Worm (Caenorhabditis elegans): ENCODE results near the gene spon-1.

Gene spon-1

ce11 chrII:7122661-7123418, 6.5 kb downstream of the spon-1 start, which contains the start of gene F10E7.11:
Gene F10E7.11, minus strand, starts transcription at chrII:7122892.
- TF ChIP-seq nhr-25 (tag; optimal IDR thresholded peaks at IDR 0.05): no peak
- TF ChIP-seq C34F6.9 (tag; optimal IDR thresholded peaks at IDR 0.05): peak; percentile 20
- TF ChIP-seq unc-55 (GFP tag; optimal IDR thresholded peaks at IDR 0.05): peak; percentile 69
- TF ChIP-seq fos-1 (tag; optimal IDR thresholded peaks at IDR 0.05): no peak
- peak; percentile 82 for TF ChIP-seq sma-9 (GFP tag; optimal IDR thresholded peaks at IDR 0.05)
- TF ChIP-seq sma-9 (tag; optimal IDR thresholded peaks at IDR 0.05): no peak
- TF ChIP-seq lsy-2 (tag; optimal IDR thresholded peaks at IDR 0.05): peak in 1 of 2 experiments; percentile 55
- TF ChIP-seq F13H6.1 (tag; optimal IDR thresholded peaks at IDR 0.05): peak; percentile 8

ce11 chrII:7126457-7126856, 10.1 kb downstream of the spon-1 start, which contains the start of gene F10E7.1:
Gene F10E7.1, plus strand, starts transcription at chrII:7126757.
- TF ChIP-seq nhr-11 (tag; optimal IDR thresholded peaks at IDR 0.05) (no peak), sma-9 (GFP tag; optimal IDR thresholded peaks at IDR 0.05) (no peak), sma-9 (tag; optimal IDR thresholded peaks at IDR 0.05) (no peak), mab-5 (tag; optimal IDR thresholded peaks at IDR 0.05) (no peak), elt-1 (tag; optimal IDR thresholded peaks at IDR 0.05) (no peak), C34F6.9 (tag; optimal IDR thresholded peaks at IDR 0.05) (no peak), crh-2 (tag; optimal IDR thresholded peaks at IDR 0.05) (no peak), blmp-1 (tag; optimal IDR thresholded peaks at IDR 0.05; ENCODE audit: insufficient read depth) (no peak), nhr-21 (tag; optimal IDR thresholded peaks at IDR 0.05) (no peak), F13H6.1 (tag; optimal IDR thresholded peaks at IDR 0.05) (no peak), ceh-16 (tag; optimal IDR thresholded peaks at IDR 0.05) (no peak)

DNA sequence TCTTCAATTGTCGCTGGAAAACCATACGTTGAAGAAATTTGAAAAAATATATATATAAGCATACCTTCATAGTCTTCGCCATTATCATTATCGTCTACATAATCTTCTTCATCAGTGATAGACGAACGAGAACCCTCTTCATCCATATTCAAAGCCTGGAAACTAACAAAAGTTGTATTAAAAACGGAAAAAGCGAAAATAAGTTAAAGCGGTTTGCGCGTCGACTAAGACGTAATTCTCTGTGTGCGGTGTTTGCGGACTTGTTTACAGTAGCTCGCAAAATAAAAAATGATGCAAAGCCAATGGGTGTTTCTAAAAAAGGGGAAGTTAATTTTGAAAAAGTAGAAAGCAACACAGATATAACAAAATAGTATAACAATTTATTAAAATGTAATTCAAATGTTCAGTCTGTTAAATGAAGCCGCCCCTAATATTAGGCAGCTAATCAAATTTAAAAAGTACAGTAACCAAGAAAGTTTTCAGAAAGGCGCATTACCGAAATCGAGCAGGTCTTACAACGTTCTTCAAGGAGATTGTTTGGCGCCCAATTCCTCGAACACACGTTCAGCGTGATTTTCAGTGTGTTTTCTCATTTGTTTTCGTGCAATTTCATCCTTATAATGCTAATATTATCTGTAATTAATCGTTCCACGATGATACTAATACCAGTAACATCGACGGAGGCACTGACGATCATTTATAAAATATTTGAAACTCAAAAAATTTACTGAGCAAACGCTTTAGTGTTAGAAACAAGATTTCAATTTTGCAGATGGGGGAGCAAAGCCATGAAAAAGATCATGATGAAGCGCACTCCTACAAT, 15.7 kb downstream of the spon-1 start, which contains the start of the genes T07F8.4 and gld-3:
Gene T07F8.4 (minus strand): TSS at position 162 of the 823 bp plus-strand sequence.
Gene gld-3 (plus strand): TSS at position 773 of the 823 bp plus-strand sequence.
- TF ChIP-seq nhr-129 (tag; optimal IDR thresholded peaks at IDR 0.05) (peak; percentile 76), ZK546.5 (tag; optimal IDR thresholded peaks at IDR 0.05) (no peak), skn-1 (tag; optimal IDR thresholded peaks at IDR 0.05) (no peak), sma-9 (GFP tag; optimal IDR thresholded peaks at IDR 0.05) (no peak), sma-9 (tag; optimal IDR thresholded peaks at IDR 0.05) (no peak), lin-11 (tag; optimal IDR thresholded peaks at IDR 0.05) (no peak), fos-1 (tag; optimal IDR thresholded peaks at IDR 0.05) (peak; percentile 33), C34F6.9 (tag; optimal IDR thresholded peaks at IDR 0.05) (peak; percentile 56), ama-1 (optimal IDR thresholded peaks at IDR 0.05) (no peak), nhr-10 (tag; optimal IDR thresholded peaks at IDR 0.05) (no peak), elt-3 (tag; optimal IDR thresholded peaks at IDR 0.05) (no peak), alr-1 (tag; optimal IDR thresholded peaks at IDR 0.05) (no peak), snpc-4 (tag; optimal IDR thresholded peaks at IDR 0.05) (no peak), nhr-6 (tag; optimal IDR thresholded peaks at IDR 0.05) (no peak), aly-2 (tag; optimal IDR thresholded peaks at IDR 0.05) (no peak), crh-2 (tag; optimal IDR thresholded peaks at IDR 0.05) (peak; percentile 12), nhr-237 (tag; optimal IDR thresholded peaks at IDR 0.05) (no peak), gmeb-1 (tag; optimal IDR thresholded peaks at IDR 0.05) (no peak), lsy-2 (tag; optimal IDR thresholded peaks at IDR 0.05) (peak; percentile 41 to 96), mab-5 (tag; optimal IDR thresholded peaks at IDR 0.05) (no peak), nhr-77 (tag; optimal IDR thresholded peaks at IDR 0.05) (no peak), nhr-21 (tag; optimal IDR thresholded peaks at IDR 0.05) (no peak)

DNA sequence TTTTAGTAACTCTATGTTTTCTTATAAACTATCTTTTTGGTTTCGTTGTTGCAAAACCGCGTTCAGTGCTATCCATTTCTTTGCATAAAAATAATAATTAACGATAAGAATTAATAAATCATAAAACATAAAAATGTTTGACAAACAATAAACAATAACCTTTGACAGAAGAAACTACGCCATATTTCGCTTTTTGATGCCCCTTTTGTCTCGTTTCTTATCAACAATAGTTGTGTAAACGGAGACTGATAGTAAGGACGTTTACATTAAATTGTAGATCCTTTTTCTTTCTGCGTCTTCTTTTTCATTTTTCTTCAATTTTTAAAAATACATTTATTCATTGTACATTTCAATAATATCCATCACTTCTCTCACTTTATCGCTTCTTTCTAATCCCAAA, 22.7 kb downstream of the spon-1 start:
- TF ChIP-seq blmp-1 (tag; optimal IDR thresholded peaks at IDR 0.05; ENCODE audit: insufficient read depth) (no peak), sma-9 (GFP tag; optimal IDR thresholded peaks at IDR 0.05) (peak; percentile 54), sma-9 (tag; optimal IDR thresholded peaks at IDR 0.05) (no peak), fos-1 (tag; optimal IDR thresholded peaks at IDR 0.05) (peak; percentile 67)

DNA sequence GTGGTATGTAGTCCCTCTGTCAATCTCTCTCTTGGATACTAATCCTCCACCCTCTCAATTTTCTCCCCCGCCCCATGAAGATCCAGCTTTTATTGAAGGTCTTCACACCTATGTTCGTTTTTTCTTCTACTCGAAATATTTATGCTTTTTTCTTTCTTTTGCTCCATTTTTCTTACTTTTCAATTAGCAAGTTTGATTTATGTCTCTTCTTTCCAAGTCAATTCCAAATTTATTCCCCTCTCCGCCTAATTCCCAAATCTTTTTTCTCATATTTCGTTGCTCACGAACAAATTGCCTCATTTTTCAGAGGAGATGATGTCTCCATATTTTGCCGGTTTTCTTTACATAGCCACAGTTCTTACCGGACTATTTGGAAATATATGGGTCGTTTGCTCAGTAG, 27.9 kb downstream of the spon-1 start, which contains the start of gene npr-31:
Gene npr-31 (plus strand): TSS at position 301 of the 400 bp plus-strand sequence.
- TF ChIP-seq F13H6.1 (tag; optimal IDR thresholded peaks at IDR 0.05): no peak
- no peak for TF ChIP-seq sem-4 (tag; optimal IDR thresholded peaks at IDR 0.05)
- no peak for TF ChIP-seq nhr-6 (tag; optimal IDR thresholded peaks at IDR 0.05)
